Worm (Caenorhabditis elegans) whole organism, L2 larva: ENCODE measurements around the gene F42A6.5.

Experiments used
- F13H6.1 ChIP-seq: sonication (generic microtip); optimal IDR thresholded peaks from 2 replicates; lab custom pipeline; 2016; ENCODE audit warnings: missing genetic modification characterization, missing compliant biosample characterization
- R02D3.7 ChIP-seq: fragments of 150-350 bp; optimal IDR thresholded peaks from 2 replicates; lab custom pipeline; 2014; ENCODE audit warnings: missing biosample characterization, missing genetic modification characterization
- Y55F3AM.14 ChIP-seq: fragments of 200-800 bp; sonication (Bioruptor generic); optimal IDR thresholded peaks from 2 replicates; lab custom pipeline; 2018; ENCODE audit warnings: mild to moderate bottlenecking, missing genetic modification characterization, missing compliant biosample characterization
- ZK546.5 ChIP-seq: sonication (generic microtip); optimal IDR thresholded peaks from 2 replicates; lab custom pipeline; 2017; ENCODE audit warnings: missing biosample characterization, missing genetic modification characterization
- ama-1 ChIP-seq: fragments of 150-350 bp; optimal IDR thresholded peaks from 2 replicates; lab custom pipeline; 2018; ENCODE audit warnings: inconsistent platforms
- blmp-1 ChIP-seq: sonication (generic microtip); optimal IDR thresholded peaks from 2 replicates; lab custom pipeline; 2017; ENCODE audit warnings: missing genetic modification characterization, mild to moderate bottlenecking, missing compliant biosample characterization, antibody characterized with exemption, moderate library complexity; ENCODE audit not compliant: insufficient read depth
- ceh-16 ChIP-seq: fragments of 150-350 bp; optimal IDR thresholded peaks from 2 replicates; lab custom pipeline; 2014; ENCODE audit warnings: missing biosample characterization, missing genetic modification characterization
- crh-2 ChIP-seq: sonication (generic microtip); optimal IDR thresholded peaks from 2 replicates; lab custom pipeline; 2017; ENCODE audit warnings: missing biosample characterization, missing genetic modification characterization
- elt-3 ChIP-seq: sonication (generic microtip); optimal IDR thresholded peaks from 2 replicates; lab custom pipeline; 2017; ENCODE audit warnings: missing biosample characterization, missing genetic modification characterization
- gmeb-1 ChIP-seq: fragments of 150-350 bp; optimal IDR thresholded peaks from 2 replicates; lab custom pipeline; 2014; ENCODE audit warnings: missing biosample characterization, missing genetic modification characterization
- lin-13 ChIP-seq: fragments of 150-350 bp; optimal IDR thresholded peaks from 2 replicates; lab custom pipeline; 2014; ENCODE audit warnings: missing biosample characterization, missing genetic modification reagents, missing genetic modification characterization
- lsy-2 ChIP-seq, 2 experiments: fragments of 150-350 bp in 1 of 2; sonication (generic microtip) in 1 of 2; optimal IDR thresholded peaks; 2 replicates each; lab custom pipeline; 2014 to 2017; ENCODE audit warnings: missing biosample characterization in 2 of 2, missing genetic modification characterization in 2 of 2
- mab-5 ChIP-seq: fragments of 150-350 bp; optimal IDR thresholded peaks from 2 replicates; lab custom pipeline; 2014; ENCODE audit warnings: missing biosample characterization, missing genetic modification characterization
- mbf-1 ChIP-seq: sonication (generic microtip); optimal IDR thresholded peaks from 2 replicates; lab custom pipeline; 2017; ENCODE audit warnings: missing biosample characterization, missing genetic modification characterization
- nhr-10 ChIP-seq: sonication (generic microtip); optimal IDR thresholded peaks from 2 replicates; lab custom pipeline; 2017; ENCODE audit warnings: missing biosample characterization, missing genetic modification characterization
- nhr-11 ChIP-seq: fragments of 150-350 bp; optimal IDR thresholded peaks from 2 replicates; lab custom pipeline; 2014; ENCODE audit warnings: missing biosample characterization, missing genetic modification characterization
- nhr-12 ChIP-seq: fragments of 150-350 bp; optimal IDR thresholded peaks from 2 replicates; lab custom pipeline; 2014; ENCODE audit warnings: missing biosample characterization, missing genetic modification characterization
- nhr-129 ChIP-seq: fragments of 150-350 bp; optimal IDR thresholded peaks from 2 replicates; lab custom pipeline; 2014; ENCODE audit warnings: missing biosample characterization, missing genetic modification characterization
- nhr-21 ChIP-seq: fragments of 150-350 bp; optimal IDR thresholded peaks from 2 replicates; lab custom pipeline; 2014; ENCODE audit warnings: missing biosample characterization, missing genetic modification characterization
- nhr-237 ChIP-seq: fragments of 150-350 bp; optimal IDR thresholded peaks from 2 replicates; lab custom pipeline; 2014; ENCODE audit warnings: missing biosample characterization, missing genetic modification characterization
- nhr-6 ChIP-seq: fragments of 150-350 bp; optimal IDR thresholded peaks from 2 replicates; lab custom pipeline; 2014; ENCODE audit warnings: missing biosample characterization, missing genetic modification characterization
- peb-1 ChIP-seq: fragments of 150-350 bp; optimal IDR thresholded peaks from 2 replicates; lab custom pipeline; 2014; ENCODE audit warnings: missing biosample characterization, missing genetic modification characterization
- sem-4 ChIP-seq: fragments of 150-350 bp; optimal IDR thresholded peaks from 2 replicates; lab custom pipeline; 2014; ENCODE audit warnings: missing biosample characterization, missing genetic modification reagents, missing genetic modification characterization
- sma-3 ChIP-seq: sonication (generic microtip); optimal IDR thresholded peaks from 2 replicates; lab custom pipeline; 2016; ENCODE audit warnings: missing genetic modification reagents, missing genetic modification characterization, missing compliant biosample characterization
- sma-9 ChIP-seq, 2 experiments: fragments of 150-350 bp in 1 of 2; sonication (generic microtip) in 1 of 2; optimal IDR thresholded peaks; 2 replicates each; lab custom pipeline; 2014 to 2016; ENCODE audit warnings: missing genetic modification characterization in 2 of 2, mild to moderate bottlenecking in 1 of 2, missing biosample characterization in 1 of 2, missing compliant biosample characterization in 1 of 2, missing genetic modification reagents in 1 of 2, moderate library complexity in 1 of 2
- snpc-4 ChIP-seq: fragments of 150-350 bp; optimal IDR thresholded peaks from 2 replicates; lab custom pipeline; 2014; ENCODE audit warnings: missing biosample characterization, missing genetic modification characterization
- unc-39 ChIP-seq: fragments of 150-350 bp; optimal IDR thresholded peaks from 2 replicates; lab custom pipeline; 2014; ENCODE audit warnings: missing biosample characterization, missing genetic modification characterization
- unc-62 ChIP-seq: fragments of 150-350 bp; optimal IDR thresholded peaks from 2 replicates; lab custom pipeline; 2014; ENCODE audit warnings: missing biosample characterization, missing genetic modification reagents, missing genetic modification characterization
- ztf-1 ChIP-seq: fragments of 200-800 bp; sonication (Bioruptor generic); conservative IDR thresholded peaks from 2 replicates; pipeline ENCODE4 v1.3.6; 2022; ENCODE audit warnings: missing genetic modification characterization, missing compliant biosample characterization
- ztf-11 ChIP-seq: sonication (generic microtip); optimal IDR thresholded peaks from 2 replicates; lab custom pipeline; 2017; ENCODE audit warnings: missing biosample characterization, missing genetic modification characterization
- ztf-4 ChIP-seq: fragments of 150-350 bp; optimal IDR thresholded peaks from 2 replicates; lab custom pipeline; 2014; ENCODE audit warnings: missing biosample characterization, missing genetic modification characterization

The F42A6.5 gene

ce11 chrIV:3293800-3294493, 37.7 kb downstream of the F42A6.5 start:
- TF ChIP-seq nhr-12 (tag; lab: Kevin White, UChicago) (no peak), sma-9 (GFP tag; optimal IDR thresholded peaks at IDR 0.05; lab: Kevin White, UChicago) (no peak), sma-9 (tag; optimal IDR thresholded peaks at IDR 0.05; lab: Kevin White, UChicago) (no peak), unc-39 (tag; lab: Kevin White, UChicago) (no peak), elt-3 (tag; lab: Kevin White, UChicago) (no peak), nhr-129 (tag; lab: Kevin White, UChicago) (no peak), sma-3 (GFP tag; lab: Kevin White, UChicago) (no peak), peb-1 (tag; lab: Kevin White, UChicago) (no peak), lsy-2 (tag; optimal IDR thresholded peaks at IDR 0.05; lab: Kevin White, UChicago) (no peak), ztf-1 (GFP tag; lab: Robert Waterston, UW) (no peak), unc-62 (GFP tag; lab: Kevin White, UChicago) (no peak)

ce11 chrIV:3291977-3292561, 39.6 kb downstream of the F42A6.5 start, which contains the start of gene W08E12.8:
W08E12.8 (plus strand) TSS chrIV:3292371.
- TF ChIP-seq blmp-1 (tag; lab: Kevin White, UChicago) (no peak), mbf-1 (tag; lab: Kevin White, UChicago) (no peak), sma-9 (GFP tag; optimal IDR thresholded peaks at IDR 0.05; lab: Kevin White, UChicago) (no peak), sma-9 (tag; optimal IDR thresholded peaks at IDR 0.05; lab: Kevin White, UChicago) (no peak), mab-5 (no peak), ztf-11 (no peak), sem-4 (tag; lab: Kevin White, UChicago) (no peak), snpc-4 (tag; lab: Kevin White, UChicago) (no peak), Y55F3AM.14 (GFP tag; lab: Kevin White, UChicago) (no peak), R02D3.7 (tag; lab: Kevin White, UChicago) (no peak), gmeb-1 (no peak), ZK546.5 (tag; lab: Kevin White, UChicago) (no peak), lin-13 (GFP tag; lab: Kevin White, UChicago) (no peak), crh-2 (tag; lab: Kevin White, UChicago) (no peak), F13H6.1 (tag; lab: Kevin White, UChicago) (no peak), unc-62 (GFP tag; lab: Kevin White, UChicago) (no peak), ztf-4 (tag; lab: Kevin White, UChicago) (no peak), nhr-10 (tag; lab: Kevin White, UChicago) (no peak), ama-1 (lab: Kevin White, UChicago) (no peak), ztf-1 (GFP tag; lab: Robert Waterston, UW) (no peak), nhr-21 (tag; lab: Kevin White, UChicago) (no peak)

ce11 chrIV:3289237-3289636, 42.4 kb downstream of the F42A6.5 start, which contains the start of gene gcy-23:
gcy-23 (minus strand) TSS chrIV:3289337.
- TF ChIP-seq unc-62 (GFP tag; lab: Kevin White, UChicago) = no peak
- TF ChIP-seq nhr-237 (tag; lab: Kevin White, UChicago) = no peak
- no peak for TF ChIP-seq nhr-11 (tag; lab: Kevin White, UChicago)
- TF ChIP-seq nhr-6 (tag; lab: Kevin White, UChicago) = no peak
- TF ChIP-seq crh-2 (tag; lab: Kevin White, UChicago) = no peak
- no peak for TF ChIP-seq ceh-16 (tag; lab: Kevin White, UChicago)
